Fruit fly (Drosophila melanogaster) whole organism, prepupa: ENCODE measurements around the gene CG32374.

Experiments
- Blimp-1 ChIP-seq: fragments of 200-800 bp; sonication (Bioruptor generic); optimal IDR thresholded peaks from 3 replicates; lab custom pipeline; 2017; ENCODE audit warnings: missing biosample characterization, missing genetic modification characterization, mild to moderate bottlenecking, moderate library complexity, missing genetic modification reagents
- CG10669 ChIP-seq: fragments of 200-800 bp; sonication (Bioruptor generic); optimal IDR thresholded peaks from 3 replicates; lab custom pipeline; 2018; ENCODE audit warnings: missing biosample characterization, mild to moderate bottlenecking, missing genetic modification characterization, moderate library complexity
- CG15336 ChIP-seq: fragments of 200-800 bp; sonication (Bioruptor generic); IDR thresholded peaks from 2 replicates; pipeline ENCODE4 v1.3.6; 2022; ENCODE audit warnings: missing biosample characterization, missing genetic modification characterization
- CG4318 ChIP-seq: fragments of 200-800 bp; sonication (Bioruptor generic); optimal IDR thresholded peaks from 3 replicates; lab custom pipeline; 2017; ENCODE audit warnings: missing biosample characterization, mild to moderate bottlenecking, missing genetic modification characterization
- CG6276 ChIP-seq: fragments of 200-800 bp; sonication (Bioruptor generic); optimal IDR thresholded peaks from 2 replicates; lab custom pipeline; 2017; ENCODE audit warnings: missing biosample characterization, mild to moderate bottlenecking, missing genetic modification characterization
- CG6854 ChIP-seq: fragments of 200-800 bp; sonication (Bioruptor generic); optimal IDR thresholded peaks from 2 replicates; lab custom pipeline; 2017; ENCODE audit warnings: missing biosample characterization, mild to moderate bottlenecking, missing genetic modification characterization
- Hr38 ChIP-seq: sonication (Bioruptor generic); optimal IDR thresholded peaks from 2 replicates; lab custom pipeline; 2016; ENCODE audit warnings: missing biosample characterization, missing genetic modification characterization
- Hr4 ChIP-seq: fragments of 200-800 bp; sonication (Bioruptor generic); optimal IDR thresholded peaks from 3 replicates; lab custom pipeline; 2016; ENCODE audit warnings: missing biosample characterization, missing genetic modification characterization
- Lpt ChIP-seq: fragments of 200-800 bp; sonication (Bioruptor generic); optimal IDR thresholded peaks from 3 replicates; lab custom pipeline; 2016; ENCODE audit warnings: missing biosample characterization, missing genetic modification characterization
- acj6 ChIP-seq: fragments of 200-800 bp; sonication (Bioruptor generic); optimal IDR thresholded peaks from 3 replicates; lab custom pipeline; 2016; ENCODE audit warnings: missing biosample characterization, missing genetic modification characterization
- spab ChIP-seq: fragments of 200-800 bp; sonication (Bioruptor generic); optimal IDR thresholded peaks from 2 replicates; lab custom pipeline; 2017; ENCODE audit warnings: missing biosample characterization, mild to moderate bottlenecking, missing genetic modification characterization, missing genetic modification reagents
- svp ChIP-seq: fragments of 200-800 bp; sonication (Bioruptor generic); peaks from one replicate; lab custom pipeline; 2016; ENCODE audit warnings: missing biosample characterization, missing genetic modification characterization

DNA sequence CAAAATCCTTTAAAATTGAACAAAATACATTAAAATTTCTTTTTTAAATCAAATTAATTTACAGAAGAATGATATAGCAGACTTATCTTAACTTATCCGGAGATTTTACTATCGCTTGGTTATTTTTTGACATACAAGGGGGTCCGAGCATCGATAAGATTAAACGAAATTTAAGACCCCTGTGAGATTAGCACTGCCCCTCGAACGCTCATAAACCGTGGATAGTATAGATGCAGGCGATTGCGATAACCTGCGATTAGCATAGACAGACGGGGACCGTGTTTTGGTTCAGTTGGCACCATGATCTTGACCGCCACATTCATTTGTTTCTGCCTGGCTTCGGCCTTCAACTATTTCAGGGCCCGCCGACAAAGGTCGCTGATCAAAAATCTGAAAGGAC is 49.4 kb downstream of the CG32374 start, which contains the start of gene Cyp316a1:
- no peak for TF ChIP-seq acj6 (GFP tag; lab: Kevin White, UChicago)
- no peak for TF ChIP-seq CG15336 (GFP tag; lab: Robert Waterston, UW)
- TF ChIP-seq Hr4 (GFP tag; lab: Kevin White, UChicago) = no peak
- no peak for TF ChIP-seq CG4318
- TF ChIP-seq svp (GFP tag; lab: Kevin White, UChicago) = peak; percentile 40
- TF ChIP-seq Lpt (GFP tag; lab: Kevin White, UChicago) = no peak
- TF ChIP-seq Blimp-1 (GFP tag; lab: Kevin White, UChicago) = no peak
- TF ChIP-seq Hr38 (GFP tag; lab: Kevin White, UChicago) = no peak
- TF ChIP-seq CG10669 (GFP tag; lab: Kevin White, UChicago) = no peak
- no peak for TF ChIP-seq CG6854 (GFP tag; lab: Kevin White, UChicago)
- TF ChIP-seq spab = no peak
- TF ChIP-seq CG6276 (GFP tag; lab: Kevin White, UChicago) = no peak
